Worm (Caenorhabditis elegans): ENCODE measurements around the gene pudl-1.

ce11 chrIV:2849269-2849668, 16.6 kb downstream of the pudl-1 start:
- no peak for TF ChIP-seq unc-130 (GFP tag; optimal IDR thresholded peaks at IDR 0.05)
- TF ChIP-seq unc-39 (tag; optimal IDR thresholded peaks at IDR 0.05) = no peak
- no peak for TF ChIP-seq fkh-10 (GFP tag; optimal IDR thresholded peaks at IDR 0.05)
- TF ChIP-seq ceh-82 (tag; optimal IDR thresholded peaks at IDR 0.05) = no peak
- no peak for TF ChIP-seq D1046.2 (GFP tag; IDR thresholded peaks at IDR 0.05)
- no peak for TF ChIP-seq sdz-12 (GFP tag; optimal IDR thresholded peaks at IDR 0.05)
- no peak for TF ChIP-seq F26F4.8 (GFP tag; conservative IDR thresholded peaks at IDR 0.05)
